Fruit fly (Drosophila melanogaster): ENCODE results near the gene Etl1.

Gene Etl1

dm6 chr2L:9943521-9943920 is 31.1 kb upstream of the Etl1 start:
- TF ChIP-seq insv (optimal IDR thresholded peaks at IDR 0.05): no peak
- no peak for TF ChIP-seq Sin3A (optimal IDR thresholded peaks at IDR 0.05)
- TF ChIP-seq ttk (optimal IDR thresholded peaks at IDR 0.05): no peak

dm6 chr2L:9938631-9939256 is 26.3 kb upstream of the Etl1 start, which contains the start of the genes Datp and CG4619:
Gene Datp (minus strand): TSS chr2L:9938790.
Gene CG4619 (plus strand): TSS chr2L:9938863.
- TF ChIP-seq insv (optimal IDR thresholded peaks at IDR 0.05) (no peak), psq (optimal IDR thresholded peaks at IDR 0.05) (no peak), Sin3A (optimal IDR thresholded peaks at IDR 0.05) (no peak), ttk (optimal IDR thresholded peaks at IDR 0.05) (no peak)

DNA sequence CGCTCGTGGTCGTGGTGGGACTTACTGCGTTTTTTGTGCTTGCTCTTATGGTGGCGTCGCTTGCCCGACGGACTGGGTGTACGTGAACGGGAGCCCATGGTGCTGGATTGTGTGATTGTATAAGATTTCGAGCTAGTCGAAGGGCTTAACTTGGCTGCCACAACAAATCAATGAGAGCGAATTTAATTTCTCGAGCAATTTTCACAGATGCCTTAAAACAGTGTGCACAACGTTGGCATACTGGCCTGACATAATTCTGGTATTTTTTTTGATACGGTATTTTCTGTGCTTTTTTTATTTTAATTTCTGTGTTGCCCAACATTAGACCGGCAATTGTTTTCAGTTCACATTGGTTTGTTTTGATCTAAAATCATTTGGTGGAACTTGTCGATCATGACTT is 25.5 kb upstream of the Etl1 start, which contains the start of gene Arglu1:
TSS of gene Arglu1 (minus strand) at position 227 of the 400 bp plus-strand sequence.
- TF ChIP-seq psq (optimal IDR thresholded peaks at IDR 0.05) (no peak), Sin3A (optimal IDR thresholded peaks at IDR 0.05) (no peak), ttk (optimal IDR thresholded peaks at IDR 0.05) (no peak), Myc (optimal IDR thresholded peaks at IDR 0.05) (no peak), insv (optimal IDR thresholded peaks at IDR 0.05) (no peak), h (optimal IDR thresholded peaks at IDR 0.05) (no peak)

- TF ChIP-seq Myc (optimal IDR thresholded peaks at IDR 0.05): no peak
- no peak for TF ChIP-seq Sin3A (optimal IDR thresholded peaks at IDR 0.05)
- TF ChIP-seq psq (optimal IDR thresholded peaks at IDR 0.05): no peak
- no peak for TF ChIP-seq h (optimal IDR thresholded peaks at IDR 0.05)
- no peak for TF ChIP-seq ttk (optimal IDR thresholded peaks at IDR 0.05)
- TF ChIP-seq insv (optimal IDR thresholded peaks at IDR 0.05): no peak
Observed at dm6 chr2L:9933063-9933462, 20.7 kb upstream of the Etl1 start, which contains the start of gene Cpr30F. Gene Cpr30F (minus strand): TSS chr2L:9933163.

- no peak for TF ChIP-seq h (optimal IDR thresholded peaks at IDR 0.05)
- no peak for TF ChIP-seq ttk (optimal IDR thresholded peaks at IDR 0.05)
Observed at dm6 chr2L:9930280-9930679, 17.9 kb upstream of the Etl1 start, which contains the start of gene CG42367. Gene CG42367 (plus strand): TSS chr2L:9930580.

DNA sequence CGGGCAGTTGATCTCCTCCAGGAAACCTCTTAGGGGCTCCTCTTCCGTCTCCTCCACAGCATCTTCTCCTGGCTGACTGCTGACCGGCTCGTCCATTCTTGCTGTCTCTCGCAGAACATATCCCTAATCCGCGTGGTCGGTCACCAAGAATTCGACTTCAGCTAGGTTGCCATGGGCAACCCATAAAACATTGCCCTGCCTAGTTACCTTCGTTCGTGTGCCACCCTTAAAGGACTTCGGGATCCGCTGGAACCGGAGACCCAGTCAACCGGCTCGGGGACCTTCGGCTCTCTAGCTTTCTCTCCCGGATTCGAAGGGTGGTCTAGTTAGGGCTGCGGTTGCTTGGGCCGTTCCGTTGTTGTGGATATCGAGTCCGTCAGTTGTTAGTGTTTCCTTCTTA is 12.4 kb upstream of the Etl1 start, which contains the start of the genes TbCMF46 and CG42366:
TSS of gene TbCMF46 (minus strand) at position 101 of the 400 bp plus-strand sequence.
TSS of gene CG42366 (plus strand) at position 397 of the 400 bp plus-strand sequence.
- no peak for TF ChIP-seq Sin3A (optimal IDR thresholded peaks at IDR 0.05)

DNA sequence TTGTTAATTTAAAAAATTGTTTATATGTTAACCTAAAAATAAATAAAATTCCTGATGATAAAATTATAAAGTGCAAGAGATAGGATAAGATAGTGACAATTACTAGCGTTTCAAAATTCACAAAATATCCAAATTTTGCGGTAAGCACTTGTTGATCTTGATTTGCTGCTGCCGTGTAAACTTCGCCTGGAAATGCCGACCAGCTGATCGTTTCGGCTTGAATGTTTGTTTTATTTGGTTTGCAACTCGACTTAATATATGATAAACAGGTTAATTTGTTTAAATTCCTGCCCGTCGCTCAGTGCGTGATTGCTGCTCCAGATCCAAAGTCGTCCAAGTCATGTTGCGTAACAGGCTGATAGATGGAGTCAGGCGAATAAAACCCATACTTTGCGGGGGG is 9.0 kb upstream of the Etl1 start, which contains the start of gene CG4592:
TSS of gene CG4592 (plus strand) at position 233 of the 400 bp plus-strand sequence.
- TF ChIP-seq h (optimal IDR thresholded peaks at IDR 0.05) (no peak), Sin3A (optimal IDR thresholded peaks at IDR 0.05) (no peak), psq (optimal IDR thresholded peaks at IDR 0.05) (no peak), insv (optimal IDR thresholded peaks at IDR 0.05) (no peak), ttk (optimal IDR thresholded peaks at IDR 0.05) (no peak), Myc (optimal IDR thresholded peaks at IDR 0.05) (no peak)

DNA sequence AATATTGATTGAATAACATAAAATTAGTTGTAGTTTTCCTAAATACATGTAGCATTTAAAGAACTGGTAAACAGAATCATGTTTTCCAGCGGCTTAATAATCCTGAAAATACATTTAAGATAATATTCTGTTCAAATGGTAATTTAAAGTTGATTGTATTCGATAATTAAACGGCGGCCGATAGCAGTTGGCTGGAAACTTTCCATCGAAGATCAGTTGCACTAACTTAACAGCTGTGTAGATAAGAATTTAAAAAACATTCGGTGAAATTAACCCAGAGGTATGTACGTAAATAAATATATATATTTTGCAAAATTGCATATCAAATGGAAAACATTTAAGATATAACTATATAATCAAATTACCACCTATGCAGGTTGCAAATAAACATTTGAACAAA is 7.5 kb upstream of the Etl1 start, which contains the start of gene CG4594:
TSS of gene CG4594 (plus strand) at position 212 of the 400 bp plus-strand sequence.
- TF ChIP-seq h (optimal IDR thresholded peaks at IDR 0.05) (no peak), Myc (optimal IDR thresholded peaks at IDR 0.05) (no peak)

DNA sequence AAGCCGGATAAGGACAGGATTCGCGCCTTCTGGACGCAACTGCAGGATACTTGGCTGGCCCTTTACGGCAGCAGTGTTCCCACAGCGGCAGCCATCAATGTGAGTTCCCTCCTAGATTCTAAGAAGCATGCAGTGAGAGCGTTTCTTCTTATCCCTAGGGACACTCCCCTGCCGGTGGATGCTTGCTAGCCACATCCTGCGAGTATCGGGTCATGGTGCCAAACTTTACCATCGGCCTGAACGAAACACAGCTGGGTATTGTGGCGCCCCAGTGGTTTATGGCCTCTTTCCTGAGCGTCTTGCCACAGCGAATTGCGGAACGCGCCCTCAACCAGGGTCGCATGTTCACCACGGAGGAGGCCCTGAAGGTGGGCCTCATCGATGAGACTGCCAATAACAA is 6.8 kb upstream of the Etl1 start:
- TF ChIP-seq ttk (optimal IDR thresholded peaks at IDR 0.05) (no peak), Myc (optimal IDR thresholded peaks at IDR 0.05) (no peak), psq (optimal IDR thresholded peaks at IDR 0.05) (no peak), h (optimal IDR thresholded peaks at IDR 0.05) (no peak), insv (optimal IDR thresholded peaks at IDR 0.05) (no peak), Sin3A (optimal IDR thresholded peaks at IDR 0.05) (no peak)

DNA sequence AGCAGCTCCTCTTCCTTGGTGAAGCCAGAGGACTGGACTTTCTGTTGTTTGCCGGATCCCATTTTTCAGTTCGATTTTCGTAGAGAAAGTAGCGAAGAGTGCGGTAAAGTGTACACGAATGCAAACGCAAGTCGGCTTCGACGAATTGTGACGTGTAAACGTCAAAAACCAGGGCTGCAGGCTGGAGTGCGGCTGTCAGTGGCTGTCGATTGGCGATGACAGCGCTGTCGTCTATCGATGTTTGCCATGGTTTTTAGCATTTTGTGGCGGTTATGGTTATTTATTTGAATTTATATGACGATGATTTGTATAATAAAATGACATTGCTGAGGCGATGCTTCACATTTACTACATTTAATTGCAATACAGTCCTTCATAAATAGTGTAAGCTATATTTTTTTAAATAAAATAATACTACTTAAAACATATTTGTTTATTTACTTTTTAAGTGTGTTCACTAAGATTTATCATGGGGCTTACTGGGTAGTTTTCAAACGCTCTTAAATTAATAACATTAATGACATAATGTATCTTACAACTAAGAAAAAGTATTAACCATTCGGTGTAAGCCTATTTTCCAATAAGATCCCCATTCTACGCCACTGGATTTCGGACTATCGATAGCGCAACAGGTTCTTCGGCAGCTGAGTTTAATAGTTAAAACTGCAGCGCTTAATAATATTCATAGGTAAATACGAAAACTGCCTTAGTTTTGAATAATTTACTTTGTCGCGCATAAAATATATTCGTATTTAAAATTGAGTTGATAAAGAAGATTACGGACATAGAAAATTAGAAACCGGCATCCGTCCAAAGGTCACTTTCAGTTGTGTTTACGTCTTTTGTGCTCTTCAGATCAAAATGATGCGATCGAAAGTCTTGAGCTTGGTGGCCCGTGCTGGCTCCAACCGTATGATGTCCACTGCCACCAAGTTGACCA is 5.9 kb upstream of the Etl1 start, which contains the start of the genes CG5885 and CG4598:
TSS of gene CG5885 (minus strand) at position 311 of the 940 bp plus-strand sequence.
TSS of gene CG4598 (plus strand) at position 599 of the 940 bp plus-strand sequence.
- no peak for TF ChIP-seq insv (optimal IDR thresholded peaks at IDR 0.05)
- no peak for TF ChIP-seq h (optimal IDR thresholded peaks at IDR 0.05)
- no peak for TF ChIP-seq ttk (optimal IDR thresholded peaks at IDR 0.05)
- no peak for TF ChIP-seq Myc (optimal IDR thresholded peaks at IDR 0.05)
- no peak for TF ChIP-seq psq (optimal IDR thresholded peaks at IDR 0.05)
- TF ChIP-seq Sin3A (optimal IDR thresholded peaks at IDR 0.05): no peak

dm6 chr2L:9915011-9915850 is 2.8 kb upstream of the Etl1 start, which contains the start of gene yip2:
Gene yip2 (plus strand): TSS chr2L:9915253.
- TF ChIP-seq insv (optimal IDR thresholded peaks at IDR 0.05) (no peak), ttk (optimal IDR thresholded peaks at IDR 0.05) (no peak), psq (optimal IDR thresholded peaks at IDR 0.05) (no peak)

DNA sequence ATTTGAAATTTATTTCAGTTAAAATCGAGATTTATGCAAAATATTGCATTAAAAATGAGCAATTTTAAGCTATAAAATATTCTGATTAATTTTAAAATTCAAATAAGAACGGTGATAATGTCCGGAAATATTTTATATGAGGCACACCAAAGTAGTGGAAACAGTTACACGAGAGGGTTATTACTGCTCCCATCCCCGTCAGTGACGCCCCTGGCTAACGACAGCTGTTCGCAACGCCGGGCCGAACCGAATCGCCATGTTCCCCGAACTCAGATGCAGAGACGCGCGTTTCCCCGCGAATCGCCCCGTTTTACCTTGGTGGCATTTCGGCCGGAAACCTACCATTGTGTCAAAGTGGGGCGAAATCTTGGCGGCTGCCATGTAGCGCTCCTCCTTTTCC is 625 bp downstream of the Etl1 start:
- TF ChIP-seq insv (optimal IDR thresholded peaks at IDR 0.05): no peak
- TF ChIP-seq ttk (optimal IDR thresholded peaks at IDR 0.05): no peak
- TF ChIP-seq Myc (optimal IDR thresholded peaks at IDR 0.05): no peak
- no peak for TF ChIP-seq Sin3A (optimal IDR thresholded peaks at IDR 0.05)
- TF ChIP-seq psq (optimal IDR thresholded peaks at IDR 0.05): no peak
- no peak for TF ChIP-seq h (optimal IDR thresholded peaks at IDR 0.05)
